Fruit fly (Drosophila melanogaster) whole organism, prepupa: ENCODE measurements around the gene CG33062.
A peak's percentile ranks its signal among the peaks of the same experiment; 100 is the strongest.

Experiments
- Blimp-1 ChIP-seq: fragments of 200-800 bp; sonication (Bioruptor generic); optimal IDR thresholded peaks from 3 replicates; lab custom pipeline; 2017; ENCODE audit warnings: missing biosample characterization, missing genetic modification characterization, mild to moderate bottlenecking, moderate library complexity, missing genetic modification reagents
- CG10631 ChIP-seq: fragments of 200-800 bp; sonication (Bioruptor generic); optimal IDR thresholded peaks from 2 replicates; lab custom pipeline; 2016; ENCODE audit warnings: missing biosample characterization, missing genetic modification characterization
- CG10669 ChIP-seq: fragments of 200-800 bp; sonication (Bioruptor generic); optimal IDR thresholded peaks from 3 replicates; lab custom pipeline; 2018; ENCODE audit warnings: missing biosample characterization, mild to moderate bottlenecking, missing genetic modification characterization, moderate library complexity
- CG11294 ChIP-seq: fragments of 200-800 bp; sonication (Bioruptor generic); IDR thresholded peaks from 2 replicates; pipeline ENCODE4 v1.3.6; 2022; ENCODE audit warnings: missing biosample characterization, missing genetic modification characterization
- CG11762 ChIP-seq: fragments of 200-800 bp; sonication (Bioruptor generic); optimal IDR thresholded peaks from 3 replicates; lab custom pipeline; 2016; ENCODE audit warnings: missing biosample characterization, missing genetic modification characterization; ENCODE audit not compliant: insufficient read depth
- CG11902 ChIP-seq: fragments of 200-800 bp; sonication (Bioruptor generic); optimal IDR thresholded peaks from 3 replicates; lab custom pipeline; 2016; ENCODE audit warnings: missing biosample characterization, missing genetic modification characterization
- CG15336 ChIP-seq: fragments of 200-800 bp; sonication (Bioruptor generic); IDR thresholded peaks from 2 replicates; pipeline ENCODE4 v1.3.6; 2022; ENCODE audit warnings: missing biosample characterization, missing genetic modification characterization
- CG1621 ChIP-seq: fragments of 200-800 bp; sonication (Bioruptor generic); optimal IDR thresholded peaks from 3 replicates; lab custom pipeline; 2018; ENCODE audit warnings: missing biosample characterization, mild to moderate bottlenecking, missing genetic modification characterization
- CG16779 ChIP-seq: fragments of 200-800 bp; sonication (Bioruptor generic); optimal IDR thresholded peaks from 3 replicates; lab custom pipeline; 2017; ENCODE audit warnings: missing biosample characterization, mild to moderate bottlenecking, missing genetic modification characterization
- CG3032 ChIP-seq: fragments of 200-800 bp; optimal IDR thresholded peaks from 2 replicates; lab custom pipeline; 2019; ENCODE audit warnings: missing biosample characterization, mild to moderate bottlenecking, missing genetic modification characterization, moderate library complexity
- CG31627 ChIP-seq: fragments of 200-800 bp; sonication (Bioruptor generic); optimal IDR thresholded peaks from 3 replicates; lab custom pipeline; 2016; ENCODE audit warnings: missing biosample characterization, missing genetic modification characterization
- CG32006 ChIP-seq: fragments of 200-800 bp; sonication (Bioruptor generic); optimal IDR thresholded peaks from 3 replicates; lab custom pipeline; 2017; ENCODE audit warnings: missing biosample characterization, mild to moderate bottlenecking, missing genetic modification characterization
- CG3919 ChIP-seq: fragments of 200-800 bp; sonication (Bioruptor generic); optimal IDR thresholded peaks from 3 replicates; lab custom pipeline; 2016; ENCODE audit warnings: missing biosample characterization, missing genetic modification characterization
- CG4318 ChIP-seq: fragments of 200-800 bp; sonication (Bioruptor generic); optimal IDR thresholded peaks from 3 replicates; lab custom pipeline; 2017; ENCODE audit warnings: missing biosample characterization, mild to moderate bottlenecking, missing genetic modification characterization
- CG6163 ChIP-seq: fragments of 200-800 bp; sonication (Bioruptor generic); IDR thresholded peaks from 3 replicates; pipeline ENCODE4 v1.3.6; 2022; ENCODE audit warnings: missing biosample characterization, missing genetic modification characterization
- CG6276 ChIP-seq: fragments of 200-800 bp; sonication (Bioruptor generic); optimal IDR thresholded peaks from 2 replicates; lab custom pipeline; 2017; ENCODE audit warnings: missing biosample characterization, mild to moderate bottlenecking, missing genetic modification characterization
- CG6792 ChIP-seq: fragments of 200-800 bp; sonication (Bioruptor generic); optimal IDR thresholded peaks from 3 replicates; lab custom pipeline; 2016; ENCODE audit warnings: missing biosample characterization, missing genetic modification characterization
- CG6808 ChIP-seq: fragments of 200-800 bp; sonication (Bioruptor generic); optimal IDR thresholded peaks from 3 replicates; lab custom pipeline; 2017; ENCODE audit warnings: missing biosample characterization, missing genetic modification characterization, mild to moderate bottlenecking, moderate library complexity, missing genetic modification reagents
- CG6854 ChIP-seq: fragments of 200-800 bp; sonication (Bioruptor generic); optimal IDR thresholded peaks from 2 replicates; lab custom pipeline; 2017; ENCODE audit warnings: missing biosample characterization, mild to moderate bottlenecking, missing genetic modification characterization
- CG7368 ChIP-seq: fragments of 200-800 bp; sonication (Bioruptor generic); optimal IDR thresholded peaks from 3 replicates; lab custom pipeline; 2016; ENCODE audit warnings: missing biosample characterization, missing genetic modification characterization
- CG8119 ChIP-seq: fragments of 200-800 bp; sonication (Bioruptor generic); IDR thresholded peaks from 3 replicates; pipeline ENCODE4 v1.3.6; 2022; ENCODE audit warnings: missing biosample characterization, missing genetic modification characterization
- CG8632 ChIP-seq: fragments of 200-800 bp; sonication (Bioruptor generic); optimal IDR thresholded peaks from 3 replicates; lab custom pipeline; 2016; ENCODE audit warnings: missing biosample characterization, missing genetic modification characterization
- Eip78C ChIP-seq: fragments of 200-800 bp; sonication (Bioruptor generic); peaks from one replicate; lab custom pipeline; 2016; ENCODE audit warnings: missing biosample characterization, missing genetic modification characterization
- Eip93F ChIP-seq: fragments of 200-800 bp; sonication (Bioruptor generic); optimal IDR thresholded peaks from 2 replicates; lab custom pipeline; 2016; ENCODE audit warnings: missing biosample characterization, mild to moderate bottlenecking, missing genetic modification characterization
- Ets21C ChIP-seq: fragments of 200-800 bp; sonication (Bioruptor generic); optimal IDR thresholded peaks from 3 replicates; lab custom pipeline; 2016; ENCODE audit warnings: missing biosample characterization, missing genetic modification characterization
- Gug ChIP-seq: fragments of 200-800 bp; sonication (Bioruptor generic); IDR thresholded peaks from 2 replicates; pipeline ENCODE4 v1.3.6; 2022; ENCODE audit warnings: missing biosample characterization, missing genetic modification characterization
- Hr38 ChIP-seq: sonication (Bioruptor generic); optimal IDR thresholded peaks from 2 replicates; lab custom pipeline; 2016; ENCODE audit warnings: missing biosample characterization, missing genetic modification characterization
- Lpt ChIP-seq: fragments of 200-800 bp; sonication (Bioruptor generic); optimal IDR thresholded peaks from 3 replicates; lab custom pipeline; 2016; ENCODE audit warnings: missing biosample characterization, missing genetic modification characterization
- Met ChIP-seq: fragments of 200-800 bp; sonication (Bioruptor generic); optimal IDR thresholded peaks from 3 replicates; lab custom pipeline; 2016; ENCODE audit warnings: missing biosample characterization, missing genetic modification characterization
- OdsH ChIP-seq: fragments of 200-800 bp; sonication (Bioruptor generic); optimal IDR thresholded peaks from 3 replicates; lab custom pipeline; 2016; ENCODE audit warnings: missing biosample characterization, missing genetic modification characterization
- Smox ChIP-seq: fragments of 200-800 bp; sonication (Bioruptor generic); optimal IDR thresholded peaks from 3 replicates; lab custom pipeline; 2016; ENCODE audit warnings: missing biosample characterization, missing genetic modification characterization
- Sox102F ChIP-seq: fragments of 200-800 bp; sonication (Bioruptor generic); optimal IDR thresholded peaks from 2 replicates; lab custom pipeline; 2016; ENCODE audit warnings: missing biosample characterization, mild to moderate bottlenecking, missing genetic modification characterization
- Sox14 ChIP-seq: fragments of 200-800 bp; sonication (Bioruptor generic); optimal IDR thresholded peaks from 3 replicates; lab custom pipeline; 2016; ENCODE audit warnings: missing biosample characterization, missing genetic modification characterization
- acj6 ChIP-seq: fragments of 200-800 bp; sonication (Bioruptor generic); optimal IDR thresholded peaks from 3 replicates; lab custom pipeline; 2016; ENCODE audit warnings: missing biosample characterization, missing genetic modification characterization
- cyc ChIP-seq: fragments of 200-800 bp; sonication (Bioruptor generic); optimal IDR thresholded peaks from 3 replicates; lab custom pipeline; 2016; ENCODE audit warnings: missing biosample characterization, missing genetic modification characterization
- dac ChIP-seq: fragments of 200-800 bp; sonication (Bioruptor generic); optimal IDR thresholded peaks from 2 replicates; lab custom pipeline; 2017; ENCODE audit warnings: missing biosample characterization, mild to moderate bottlenecking, missing genetic modification characterization
- dsx ChIP-seq: fragments of 200-800 bp; optimal IDR thresholded peaks from 3 replicates; lab custom pipeline; 2019; ENCODE audit warnings: missing biosample characterization, mild to moderate bottlenecking, missing genetic modification characterization, moderate library complexity; ENCODE audit not compliant: poor library complexity, severe bottlenecking
- eg ChIP-seq: fragments of 200-800 bp; sonication (Bioruptor generic); IDR thresholded peaks from 3 replicates; pipeline ENCODE4 v1.3.6; 2022; ENCODE audit warnings: missing biosample characterization, missing genetic modification characterization
- esn ChIP-seq: fragments of 200-800 bp; sonication (Bioruptor generic); optimal IDR thresholded peaks from 2 replicates; lab custom pipeline; 2016; ENCODE audit warnings: missing biosample characterization, mild to moderate bottlenecking, missing genetic modification characterization, moderate library complexity
- fd85E ChIP-seq: fragments of 200-800 bp; sonication (Bioruptor generic); optimal IDR thresholded peaks from 3 replicates; lab custom pipeline; 2016; ENCODE audit warnings: missing biosample characterization, missing genetic modification characterization
- fkh ChIP-seq: fragments of 200-800 bp; sonication (Bioruptor generic); optimal IDR thresholded peaks from 3 replicates; lab custom pipeline; 2017; ENCODE audit warnings: missing biosample characterization, mild to moderate bottlenecking, missing genetic modification characterization, moderate library complexity
- lz ChIP-seq: fragments of 200-800 bp; sonication (Bioruptor generic); optimal IDR thresholded peaks from 3 replicates; lab custom pipeline; 2016; ENCODE audit warnings: missing biosample characterization, missing genetic modification characterization
- net ChIP-seq: fragments of 200-800 bp; sonication (Bioruptor generic); optimal IDR thresholded peaks from 3 replicates; lab custom pipeline; 2016; ENCODE audit warnings: missing biosample characterization, missing genetic modification characterization
- pdm3 ChIP-seq: fragments of 200-800 bp; sonication (Bioruptor generic); optimal IDR thresholded peaks from 3 replicates; lab custom pipeline; 2016; ENCODE audit warnings: missing biosample characterization, missing genetic modification characterization
- salr ChIP-seq, 2 experiments: fragments of 200-800 bp; sonication (Bioruptor generic); optimal IDR thresholded peaks; 3 replicates each; lab custom pipeline; 2016 to 2018; ENCODE audit warnings: missing biosample characterization in 2 of 2, missing genetic modification characterization in 2 of 2, mild to moderate bottlenecking in 1 of 2
- spab ChIP-seq: fragments of 200-800 bp; sonication (Bioruptor generic); optimal IDR thresholded peaks from 2 replicates; lab custom pipeline; 2017; ENCODE audit warnings: missing biosample characterization, mild to moderate bottlenecking, missing genetic modification characterization, missing genetic modification reagents
- ss ChIP-seq, 2 experiments: fragments of 200-800 bp; sonication (Bioruptor generic); optimal IDR thresholded peaks; 2 replicates in 1 of 2; 3 replicates in 1 of 2; lab custom pipeline; 2017 to 2018; ENCODE audit warnings: mild to moderate bottlenecking in 2 of 2, missing biosample characterization in 2 of 2, missing genetic modification characterization in 2 of 2, moderate library complexity in 1 of 2
- svp ChIP-seq: fragments of 200-800 bp; sonication (Bioruptor generic); peaks from one replicate; lab custom pipeline; 2016; ENCODE audit warnings: missing biosample characterization, missing genetic modification characterization
- topi ChIP-seq: fragments of 200-800 bp; sonication (Bioruptor generic); optimal IDR thresholded peaks from 3 replicates; lab custom pipeline; 2016; ENCODE audit warnings: missing biosample characterization, missing genetic modification characterization
- vri ChIP-seq: fragments of 200-800 bp; sonication (Bioruptor generic); optimal IDR thresholded peaks from 3 replicates; lab custom pipeline; 2016; ENCODE audit warnings: missing biosample characterization, mild to moderate bottlenecking, missing genetic modification characterization

Gene CG33062

dm6 chr3L:19446394-19447349 is at the start of gene CG33062, which contains the start of gene Chd3:
CG33062 (minus strand) TSS chr3L:19446444.
Chd3 (plus strand) TSS chr3L:19447173.
- TF ChIP-seq Blimp-1 (GFP tag; lab: Kevin White, UChicago) = no peak
- TF ChIP-seq CG31627 = no peak
- TF ChIP-seq fd85E (GFP tag; lab: Kevin White, UChicago) = no peak
- TF ChIP-seq CG1621 (tag; lab: Kevin White, UChicago) = no peak
- TF ChIP-seq fkh = peak; percentile 45
- TF ChIP-seq Smox (GFP tag; lab: Kevin White, UChicago) = no peak
- no peak for TF ChIP-seq Lpt (GFP tag; lab: Kevin White, UChicago)
- no peak for TF ChIP-seq CG6792 (GFP tag; lab: Kevin White, UChicago)
- TF ChIP-seq cyc (GFP tag; lab: Kevin White, UChicago) = no peak
- TF ChIP-seq CG11902 (GFP tag; lab: Kevin White, UChicago) = no peak
- TF ChIP-seq CG15336 = no peak
- no peak for TF ChIP-seq salr (GFP tag; optimal IDR thresholded peaks at IDR 0.05; lab: Kevin White, UChicago)
- no peak for TF ChIP-seq CG8632 (GFP tag; lab: Kevin White, UChicago)
- no peak for TF ChIP-seq vri
- TF ChIP-seq lz = no peak
- no peak for TF ChIP-seq dac
- TF ChIP-seq net (GFP tag; lab: Kevin White, UChicago) = no peak
- TF ChIP-seq ss (GFP tag; optimal IDR thresholded peaks at IDR 0.05; lab: Kevin White, UChicago) = no peak
- TF ChIP-seq topi (GFP tag; lab: Kevin White, UChicago) = no peak
- TF ChIP-seq Eip93F (GFP tag; lab: Kevin White, UChicago) = no peak
- TF ChIP-seq Eip78C (GFP tag; lab: Kevin White, UChicago) = peak; percentile 37
- TF ChIP-seq acj6 = peak; percentile 6
- TF ChIP-seq eg (GFP tag; lab: Robert Waterston, UW) = no peak
- TF ChIP-seq Gug = no peak
- no peak for TF ChIP-seq CG3919 (GFP tag; lab: Kevin White, UChicago)
- no peak for TF ChIP-seq dsx (GFP tag; lab: Kevin White, UChicago)
- TF ChIP-seq CG4318 = no peak
- TF ChIP-seq CG6808 = no peak
- TF ChIP-seq CG32006 (GFP tag; lab: Kevin White, UChicago) = peak; percentile 44
- 0 out of 3 replicates have a peak, but pooled peaks have one; percentile 9 for TF ChIP-seq CG6163 (GFP tag; lab: Robert Waterston, UW)
- no peak for TF ChIP-seq spab (GFP tag; lab: Kevin White, UChicago)
- TF ChIP-seq Met (GFP tag; lab: Kevin White, UChicago) = no peak
- no peak for TF ChIP-seq CG11294 (GFP tag; lab: Robert Waterston, UW)
- TF ChIP-seq Ets21C (GFP tag; lab: Kevin White, UChicago) = no peak
- no peak for TF ChIP-seq CG8119 (GFP tag; lab: Robert Waterston, UW)
- TF ChIP-seq OdsH (GFP tag; lab: Kevin White, UChicago) = peak; percentile 10
- TF ChIP-seq Sox14 (GFP tag; lab: Kevin White, UChicago) = no peak
- TF ChIP-seq esn (GFP tag; lab: Kevin White, UChicago) = no peak
- peak; percentile 42 for TF ChIP-seq svp (GFP tag; lab: Kevin White, UChicago)
- TF ChIP-seq CG16779 = no peak
- no peak for TF ChIP-seq CG10669 (GFP tag; lab: Kevin White, UChicago)
- TF ChIP-seq Hr38 (GFP tag; lab: Kevin White, UChicago) = no peak
- TF ChIP-seq CG6276 (GFP tag; lab: Kevin White, UChicago) = no peak
- TF ChIP-seq CG11762 = no peak
- TF ChIP-seq pdm3 = no peak
- TF ChIP-seq Sox102F (GFP tag; lab: Kevin White, UChicago) = no peak
- TF ChIP-seq CG3032 = no peak
- no peak for TF ChIP-seq CG7368 (GFP tag; lab: Kevin White, UChicago)
- peak; percentile 37 for TF ChIP-seq CG10631 (GFP tag; lab: Kevin White, UChicago)
- no peak for TF ChIP-seq CG6854 (GFP tag; lab: Kevin White, UChicago)
